Fruit fly (Drosophila melanogaster): ENCODE results near the gene Fuca.

The Fuca gene

dm6 chr3L:11540330-11540702 is 17.8 kb upstream of the Fuca start (continued):
- TF ChIP-seq CG10462 (GFP tag; optimal IDR thresholded peaks at IDR 0.05) (no peak), CG1647 (GFP tag; optimal IDR thresholded peaks at IDR 0.05) (no peak), luna (GFP tag; optimal IDR thresholded peaks at IDR 0.05) (no peak), insv (GFP tag; optimal IDR thresholded peaks at IDR 0.05) (no peak), ac (GFP tag; optimal IDR thresholded peaks at IDR 0.05) (no peak), H15 (GFP tag; IDR thresholded peaks at IDR 0.05) (no peak), kni (GFP tag; optimal IDR thresholded peaks at IDR 0.05) (peak; percentile 78), crp (GFP tag; optimal IDR thresholded peaks at IDR 0.05) (no peak), unc-4 (GFP tag; IDR thresholded peaks at IDR 0.05; ENCODE audit: partially characterized antibody) (no peak), CG17829 (tag; optimal IDR thresholded peaks at IDR 0.05) (peak; percentile 25), prd (optimal IDR thresholded peaks at IDR 0.05) (no peak), prd (GFP tag; IDR thresholded peaks at IDR 0.05) (no peak), TFAM (GFP tag; optimal IDR thresholded peaks at IDR 0.05) (no peak), Vsx1 (GFP tag; optimal IDR thresholded peaks at IDR 0.05) (peak; percentile 80), Hr78 (GFP tag; optimal IDR thresholded peaks at IDR 0.05) (peak in 1 of 2 experiments; percentile 58), rib (GFP tag; IDR thresholded peaks at IDR 0.05) (no peak), E2f1 (GFP tag; IDR thresholded peaks at IDR 0.05) (no peak), so (GFP tag; IDR thresholded peaks at IDR 0.05) (peak; percentile 51; the same call in 1 of the 3 replicates), Aef1 (GFP tag; IDR thresholded peaks at IDR 0.05) (no peak), Jarid2 (GFP tag; optimal IDR thresholded peaks at IDR 0.05) (peak; percentile 3), CG13296 (GFP tag; optimal IDR thresholded peaks at IDR 0.05) (peak; percentile 55), CG4707 (GFP tag; optimal IDR thresholded peaks at IDR 0.05) (peak; percentile 40), CG15601 (tag; optimal IDR thresholded peaks at IDR 0.05) (peak; percentile 72), Atf3 (GFP tag; optimal IDR thresholded peaks at IDR 0.05) (no peak), ttk (GFP tag; IDR thresholded peaks at IDR 0.05) (no peak), CG32767 (GFP tag; IDR thresholded peaks at IDR 0.05) (no peak), CG31388 (GFP tag; optimal IDR thresholded peaks at IDR 0.05) (no peak), CG13123 (GFP tag; optimal IDR thresholded peaks at IDR 0.05) (no peak), CG10565 (GFP tag; optimal IDR thresholded peaks at IDR 0.05) (no peak), gcm (GFP tag; optimal IDR thresholded peaks at IDR 0.05) (peak; percentile 7), Bgb (GFP tag; IDR thresholded peaks at IDR 0.05; ENCODE audit: partially characterized antibody) (no peak), CG6272 (GFP tag; IDR thresholded peaks at IDR 0.05) (no peak), Mad (GFP tag; optimal IDR thresholded peaks at IDR 0.05) (no peak), CG15011 (GFP tag; optimal IDR thresholded peaks at IDR 0.05) (peak; percentile 13), CG14860 (GFP tag; IDR thresholded peaks at IDR 0.05; ENCODE audit: partially characterized antibody) (no peak), HmgD (GFP tag; optimal IDR thresholded peaks at IDR 0.05) (no peak), Atf-2 (GFP tag; optimal IDR thresholded peaks at IDR 0.05) (no peak), CG4854 (GFP tag; optimal IDR thresholded peaks at IDR 0.05) (peak; percentile 2), Stat92E (GFP tag; optimal IDR thresholded peaks at IDR 0.05) (no peak), tup (GFP tag; optimal IDR thresholded peaks at IDR 0.05) (no peak), disco-r (GFP tag; optimal IDR thresholded peaks at IDR 0.05) (no peak), Xbp1 (GFP tag; optimal IDR thresholded peaks at IDR 0.05) (no peak), hth (optimal IDR thresholded peaks at IDR 0.05) (no peak), ato (GFP tag; IDR thresholded peaks at IDR 0.05; ENCODE audit: partially characterized antibody) (no peak), CG17568 (GFP tag; optimal IDR thresholded peaks at IDR 0.05) (peak; percentile 75), fd3F (GFP tag; optimal IDR thresholded peaks at IDR 0.05) (peak; percentile 3), grau (tag; optimal IDR thresholded peaks at IDR 0.05) (peak; percentile 1), HmgZ (tag; optimal IDR thresholded peaks at IDR 0.05) (no peak), peb (GFP tag; IDR thresholded peaks at IDR 0.05) (no peak), Eip74EF (GFP tag; optimal IDR thresholded peaks at IDR 0.05) (peak in 1 of 2 experiments; percentile 90), gsb-n (tag; optimal IDR thresholded peaks at IDR 0.05) (peak; percentile 55)
